Fruit fly (Drosophila melanogaster) whole organism, pupa: ENCODE data around the gene Mekk1.

ENCODE experiments used
- D1 ChIP-seq: fragments of 200-800 bp; sonication (Bioruptor generic); optimal IDR thresholded peaks from 2 replicates; lab custom pipeline; 2018; ENCODE audit warnings: missing biosample characterization, mild to moderate bottlenecking, missing genetic modification characterization, moderate library complexity
- Ets98B ChIP-seq: fragments of 200-800 bp; sonication (Bioruptor generic); IDR thresholded peaks from 2 replicates; pipeline ENCODE4 v1.3.6; 2022; ENCODE audit warnings: missing biosample characterization, missing genetic modification characterization
- Pif1B ChIP-seq: fragments of 200-800 bp; sonication (Bioruptor generic); optimal IDR thresholded peaks from 3 replicates; lab custom pipeline; 2016; ENCODE audit warnings: missing biosample characterization, missing genetic modification characterization
- gl ChIP-seq: fragments of 200-800 bp; sonication (Bioruptor generic); optimal IDR thresholded peaks from 2 replicates; lab custom pipeline; 2018; ENCODE audit warnings: missing biosample characterization, mild to moderate bottlenecking, missing genetic modification characterization

DNA sequence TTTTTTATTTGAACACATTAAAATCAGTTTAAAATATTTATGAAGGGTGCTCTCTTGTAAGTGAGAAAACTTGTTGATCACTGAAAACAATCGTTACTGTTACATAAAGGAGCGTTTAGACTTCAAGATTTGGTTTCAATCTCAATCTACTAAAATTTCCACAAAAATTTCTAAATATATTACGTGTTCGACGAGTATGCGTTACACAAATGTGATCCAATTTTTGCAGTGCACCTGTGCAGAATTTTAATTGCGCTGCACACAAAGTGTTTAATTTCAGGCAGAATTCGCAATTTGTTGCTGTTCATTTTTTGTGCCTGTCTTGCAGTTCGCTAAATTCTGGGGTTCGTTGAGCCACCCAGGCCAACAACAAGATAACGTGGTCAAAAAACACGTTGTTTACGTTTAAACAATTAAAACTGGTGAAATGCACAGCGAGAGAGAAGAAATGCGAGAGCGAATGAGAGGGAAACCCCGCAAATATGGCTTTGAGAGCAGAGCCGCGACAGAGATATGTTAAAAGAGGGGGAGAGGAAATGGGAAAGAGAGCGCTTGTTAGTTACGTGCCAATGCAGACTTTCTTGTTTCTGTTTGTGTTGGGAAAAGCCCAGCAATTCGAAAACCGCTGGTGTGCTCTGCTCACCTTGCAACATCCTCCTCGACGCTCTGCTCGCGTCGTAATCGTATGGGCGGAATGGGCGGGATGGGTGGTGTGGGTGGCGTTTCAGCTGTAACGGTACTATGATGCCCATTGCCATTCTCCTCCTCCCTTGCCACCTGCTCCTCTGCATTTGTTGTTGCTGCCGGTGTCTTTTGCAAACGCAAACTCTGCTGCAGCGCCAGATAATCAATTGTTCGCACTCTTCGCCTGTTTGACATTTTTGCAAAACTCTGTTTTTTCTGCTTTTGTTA, 780 bp downstream of the Mekk1 start:
- peak; percentile 37 for TF ChIP-seq D1 (tag; lab: Kevin White, UChicago)
- peak; percentile 44 for TF ChIP-seq Ets98B
- TF ChIP-seq Pif1B (GFP tag; lab: Kevin White, UChicago): peak; percentile 57
- no peak for TF ChIP-seq gl (tag; lab: Kevin White, UChicago)
